Fruit fly (Drosophila melanogaster): Measurements from ENCODE around the gene CG4367.

DNA sequence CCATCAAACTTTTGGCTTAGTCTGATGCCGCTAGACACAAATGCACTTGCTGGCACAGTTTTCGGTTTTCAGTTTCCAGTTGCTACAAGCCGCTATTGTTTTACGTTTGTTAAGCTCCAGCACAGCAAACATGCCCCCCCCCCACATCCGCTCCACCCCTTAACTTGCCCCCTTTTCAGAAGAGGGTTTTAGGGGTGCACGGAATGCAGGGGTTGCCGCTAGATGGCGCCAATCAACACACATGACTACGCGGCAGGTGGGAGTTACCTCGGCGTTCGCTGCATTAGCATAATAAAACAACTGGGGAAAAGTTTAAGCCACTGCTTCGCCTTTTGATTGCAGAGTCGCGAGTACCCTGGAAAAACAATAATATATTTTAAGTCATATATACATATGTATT lies 42.1 kb upstream of the CG4367 start:
- no peak for TF ChIP-seq Clk (GFP tag; optimal IDR thresholded peaks at IDR 0.05)
- no peak for TF ChIP-seq CG12768 (GFP tag; optimal IDR thresholded peaks at IDR 0.05)
- TF ChIP-seq Mnt (GFP tag; optimal IDR thresholded peaks at IDR 0.05), result no peak
- no peak for TF ChIP-seq ovo (GFP tag; optimal IDR thresholded peaks at IDR 0.05)
- no peak for TF ChIP-seq CG1620 (GFP tag; optimal IDR thresholded peaks at IDR 0.05)
- TF ChIP-seq kay (GFP tag; ENCODE audit: borderline replicate concordance), result no peak
- no peak for TF ChIP-seq CG5204 (GFP tag; optimal IDR thresholded peaks at IDR 0.05)
- no peak for TF ChIP-seq Hr96 (GFP tag; optimal IDR thresholded peaks at IDR 0.05)

Data from whole organism, adult.